Worm (Caenorhabditis elegans) whole organism, young adult: ENCODE results near the gene set-19.

ENCODE experiments used
- B0035.1 ChIP-seq: sonication (generic microtip); optimal IDR thresholded peaks from 2 replicates; lab custom pipeline; 2016; ENCODE audit warnings: missing genetic modification characterization, mild to moderate bottlenecking, missing compliant biosample characterization, missing genotype, missing genetic modification reagents
- B0261.1 ChIP-seq: sonication (generic microtip); optimal IDR thresholded peaks from 2 replicates; lab custom pipeline; 2016; ENCODE audit warnings: mild to moderate bottlenecking, missing genetic modification characterization, moderate library complexity, missing compliant biosample characterization
- B0336.3 ChIP-seq: fragments of 200-800 bp; sonication (Bioruptor generic); IDR thresholded peaks from 2 replicates; pipeline ENCODE4 v1.3.6; 2022; ENCODE audit warnings: missing genetic modification characterization, missing compliant biosample characterization
- F10E7.11 ChIP-seq: sonication (generic microtip); optimal IDR thresholded peaks from 2 replicates; lab custom pipeline; 2017; ENCODE audit warnings: mild to moderate bottlenecking, missing genetic modification characterization, moderate library complexity, missing compliant biosample characterization
- F23B12.7 ChIP-seq: sonication (generic microtip); optimal IDR thresholded peaks from 2 replicates; lab custom pipeline; 2017; ENCODE audit warnings: missing genetic modification characterization, mild to moderate bottlenecking, missing compliant biosample characterization, antibody characterized with exemption, moderate library complexity; ENCODE audit not compliant: insufficient read depth
- F52B5.7 ChIP-seq: sonication (generic microtip); optimal IDR thresholded peaks from 2 replicates; lab custom pipeline; 2016; ENCODE audit warnings: mild to moderate bottlenecking, missing genetic modification characterization, missing compliant biosample characterization
- K11D2.4 ChIP-seq: fragments of 200-800 bp; sonication (Bioruptor generic); IDR thresholded peaks from 2 replicates; pipeline ENCODE4 v1.3.6; 2022; ENCODE audit warnings: missing genetic modification reagents, missing genetic modification characterization, missing compliant biosample characterization
- K12H6.12 ChIP-seq: fragments of 200-800 bp; sonication (Bioruptor generic); optimal IDR thresholded peaks from 2 replicates; lab custom pipeline; 2018; ENCODE audit warnings: mild to moderate bottlenecking, missing genetic modification characterization, missing compliant biosample characterization
- akir-1 ChIP-seq: fragments of 200-800 bp; sonication (Bioruptor generic); optimal IDR thresholded peaks from 2 replicates; lab custom pipeline; 2018; ENCODE audit warnings: mild to moderate bottlenecking, missing genetic modification characterization, moderate library complexity, missing compliant biosample characterization
- ama-1 ChIP-seq, 3 experiments: fragments of 150-350 bp in 1 of 3; sonication (generic microtip) in 2 of 3; optimal IDR thresholded peaks; 2 replicates each; lab custom pipeline; 2014 to 2018; ENCODE audit warnings: missing biosample characterization in 2 of 3, missing genetic modification characterization in 2 of 3, missing genetic modification reagents in 2 of 3
- aptf-3 ChIP-seq: fragments of 200-800 bp; sonication (Bioruptor generic); IDR thresholded peaks from 2 replicates; pipeline ENCODE4 v1.3.6; 2022; ENCODE audit warnings: missing genetic modification characterization, missing compliant biosample characterization
- atf-7 ChIP-seq: sonication (generic microtip); optimal IDR thresholded peaks from 2 replicates; lab custom pipeline; 2017; ENCODE audit warnings: mild to moderate bottlenecking, missing genetic modification characterization, missing compliant biosample characterization
- ccch-3 ChIP-seq: fragments of 200-800 bp; sonication (Bioruptor generic); optimal IDR thresholded peaks from 2 replicates; lab custom pipeline; 2018; ENCODE audit warnings: mild to moderate bottlenecking, missing genetic modification characterization, missing compliant biosample characterization
- ceh-27 ChIP-seq: fragments of 200-800 bp; sonication (Bioruptor generic); optimal IDR thresholded peaks from 2 replicates; lab custom pipeline; 2018; ENCODE audit warnings: mild to moderate bottlenecking, missing genetic modification characterization, moderate library complexity, missing compliant biosample characterization
- die-1 ChIP-seq: sonication (generic microtip); optimal IDR thresholded peaks from 2 replicates; lab custom pipeline; 2016; ENCODE audit warnings: missing genotype, mild to moderate bottlenecking, missing genetic modification characterization, missing compliant biosample characterization
- dox-1 ChIP-seq: fragments of 200-800 bp; sonication (Bioruptor generic); IDR thresholded peaks from 2 replicates; pipeline ENCODE4 v1.3.6; 2022; ENCODE audit warnings: missing genetic modification reagents, missing genetic modification characterization, missing compliant biosample characterization
- dpff-1 ChIP-seq: sonication (generic microtip); optimal IDR thresholded peaks from 2 replicates; lab custom pipeline; 2017; ENCODE audit warnings: mild to moderate bottlenecking, missing genetic modification characterization, missing compliant biosample characterization
- hmg-1.2 ChIP-seq: fragments of 200-800 bp; sonication (Bioruptor generic); IDR thresholded peaks from 2 replicates; pipeline ENCODE4 v1.3.6; 2022; ENCODE audit warnings: missing genetic modification reagents, missing genetic modification characterization, missing compliant biosample characterization
- hsf-1 ChIP-seq: fragments of 200-800 bp; sonication (Bioruptor generic); IDR thresholded peaks from 2 replicates; pipeline ENCODE4 v1.3.6; 2022; ENCODE audit warnings: missing genetic modification reagents, missing genetic modification characterization, missing compliant biosample characterization
- lag-1 ChIP-seq: fragments of 200-800 bp; sonication (Bioruptor generic); IDR thresholded peaks from 2 replicates; pipeline ENCODE4 v1.3.6; 2022; ENCODE audit warnings: missing genetic modification reagents, missing genetic modification characterization, missing compliant biosample characterization
- let-526 ChIP-seq: fragments of 200-800 bp; sonication (Bioruptor generic); IDR thresholded peaks from 2 replicates; pipeline ENCODE4 v1.3.6; 2022; ENCODE audit warnings: missing genetic modification reagents, missing genetic modification characterization, missing compliant biosample characterization
- let-607 ChIP-seq, 2 experiments: fragments of 200-800 bp in 1 of 2; sonication (Bioruptor generic) in 1 of 2; sonication (generic microtip) in 1 of 2; optimal IDR thresholded peaks; 2 replicates each; lab custom pipeline; 2016 to 2018; ENCODE audit warnings: mild to moderate bottlenecking in 2 of 2, missing compliant biosample characterization in 2 of 2, missing genetic modification characterization in 2 of 2, moderate library complexity in 2 of 2, missing genotype in 1 of 2
- lir-1 ChIP-seq: fragments of 200-800 bp; sonication (Bioruptor generic); conservative IDR thresholded peaks from 2 replicates; pipeline ENCODE4 v1.3.6; 2022; ENCODE audit warnings: missing genetic modification reagents, missing genetic modification characterization, missing compliant biosample characterization
- madf-10 ChIP-seq: sonication (generic microtip); optimal IDR thresholded peaks from 2 replicates; lab custom pipeline; 2016; ENCODE audit warnings: mild to moderate bottlenecking, missing genetic modification characterization, missing compliant biosample characterization
- mes-4 ChIP-seq: sonication (generic microtip); optimal IDR thresholded peaks from 2 replicates; lab custom pipeline; 2016; ENCODE audit warnings: missing genotype, missing genetic modification characterization, missing compliant biosample characterization
- mxl-1 ChIP-seq: sonication (generic microtip); optimal IDR thresholded peaks from 2 replicates; lab custom pipeline; 2016; ENCODE audit warnings: missing genetic modification characterization, missing compliant biosample characterization
- nhr-120 ChIP-seq: fragments of 200-800 bp; sonication (Bioruptor generic); IDR thresholded peaks from 2 replicates; pipeline ENCODE4 v1.3.6; 2022; ENCODE audit warnings: missing genetic modification characterization, missing compliant biosample characterization
- nhr-27 ChIP-seq: fragments of 200-800 bp; sonication (Bioruptor generic); optimal IDR thresholded peaks from 2 replicates; lab custom pipeline; 2018; ENCODE audit warnings: mild to moderate bottlenecking, missing genetic modification characterization, moderate library complexity, missing compliant biosample characterization
- nhr-80 ChIP-seq: sonication (generic microtip); optimal IDR thresholded peaks from 2 replicates; lab custom pipeline; 2016; ENCODE audit warnings: missing genetic modification characterization, missing compliant biosample characterization
- pha-4 ChIP-seq: fragments of 150-350 bp; sonication (generic microtip); optimal IDR thresholded peaks from 2 replicates; lab custom pipeline; 2014; ENCODE audit warnings: missing biosample characterization, missing genetic modification reagents, missing genetic modification characterization
- repo-1 ChIP-seq: sonication (generic microtip); optimal IDR thresholded peaks from 2 replicates; lab custom pipeline; 2017; ENCODE audit warnings: mild to moderate bottlenecking, missing genetic modification characterization, missing compliant biosample characterization
- sptf-2 ChIP-seq: fragments of 200-800 bp; sonication (Bioruptor generic); optimal IDR thresholded peaks from 2 replicates; lab custom pipeline; 2018; ENCODE audit warnings: mild to moderate bottlenecking, missing genetic modification characterization, missing compliant biosample characterization
- tbp1 ChIP-seq: fragments of 200-800 bp; sonication (Bioruptor generic); optimal IDR thresholded peaks from 2 replicates; lab custom pipeline; 2018; ENCODE audit warnings: mild to moderate bottlenecking, missing genetic modification characterization, missing compliant biosample characterization
- xnd-1 ChIP-seq: sonication (generic microtip); optimal IDR thresholded peaks from 2 replicates; lab custom pipeline; 2016; ENCODE audit warnings: missing genotype, missing genetic modification reagents, missing genetic modification characterization, missing compliant biosample characterization
- zfh-2 ChIP-seq: fragments of 200-800 bp; sonication (Bioruptor generic); conservative IDR thresholded peaks from 2 replicates; pipeline ENCODE4 v1.3.6; 2022; ENCODE audit warnings: missing genetic modification reagents, missing genetic modification characterization, missing compliant biosample characterization
- ztf-18 ChIP-seq: sonication (generic microtip); optimal IDR thresholded peaks from 2 replicates; lab custom pipeline; 2016; ENCODE audit warnings: missing genotype, mild to moderate bottlenecking, missing genetic modification characterization, missing compliant biosample characterization
- ztf-26 ChIP-seq: sonication (generic microtip); optimal IDR thresholded peaks from 2 replicates; lab custom pipeline; 2017; ENCODE audit warnings: missing genetic modification characterization, missing compliant biosample characterization
- ztf-6 ChIP-seq: fragments of 200-800 bp; sonication (Bioruptor generic); IDR thresholded peaks from 2 replicates; pipeline ENCODE4 v1.3.6; 2022; ENCODE audit warnings: missing genetic modification reagents, missing genetic modification characterization, missing compliant biosample characterization

The set-19 gene

ce11 chrX:5692099-5692498 is 12.1 kb upstream of the set-19 start, which contains the start of gene W01C8.1:
Gene W01C8.1 (plus strand): TSS chrX:5692399.
- TF ChIP-seq lag-1 (GFP tag; lab: Robert Waterston, UW) (no peak), madf-10 (tag; lab: Kevin White, UChicago) (no peak), K12H6.12 (tag; lab: Kevin White, UChicago) (no peak), B0261.1 (no peak), ztf-26 (tag; lab: Kevin White, UChicago) (no peak), repo-1 (tag; lab: Kevin White, UChicago) (no peak), B0035.1 (tag; lab: Kevin White, UChicago) (no peak), pha-4 (no peak), hsf-1 (GFP tag; lab: Robert Waterston, UW) (no peak), sptf-2 (GFP tag; lab: Kevin White, UChicago) (no peak), akir-1 (GFP tag; lab: Kevin White, UChicago) (no peak), xnd-1 (tag; lab: Kevin White, UChicago) (no peak), nhr-120 (GFP tag; lab: Robert Waterston, UW) (no peak), F23B12.7 (no peak), aptf-3 (no peak), let-526 (no peak), die-1 (tag; lab: Kevin White, UChicago) (no peak)

ce11 chrX:5689077-5689476 is 9.1 kb upstream of the set-19 start:
- TF ChIP-seq K11D2.4, result no peak
- no peak for TF ChIP-seq mxl-1 (tag; lab: Kevin White, UChicago)
- TF ChIP-seq atf-7 (tag; lab: Kevin White, UChicago), result no peak
- no peak for TF ChIP-seq ama-1 (optimal IDR thresholded peaks at IDR 0.05; lab: Kevin White, UChicago)
- no peak for TF ChIP-seq ama-1 (GFP tag; optimal IDR thresholded peaks at IDR 0.05; lab: Kevin White, UChicago)
- TF ChIP-seq let-607 (tag; optimal IDR thresholded peaks at IDR 0.05; lab: Kevin White, UChicago), result no peak
- no peak for TF ChIP-seq ztf-6 (GFP tag; lab: Robert Waterston, UW)
- TF ChIP-seq F10E7.11 (tag; lab: Kevin White, UChicago), result no peak
- TF ChIP-seq F23B12.7, result no peak
- TF ChIP-seq mes-4 (tag; lab: Kevin White, UChicago), result no peak

- peak; percentile 70 for TF ChIP-seq dox-1 (GFP tag; lab: Robert Waterston, UW)
- peak; percentile 44 for TF ChIP-seq nhr-80 (tag; lab: Kevin White, UChicago)
- peak; percentile 23 for TF ChIP-seq ceh-27 (GFP tag; lab: Kevin White, UChicago)
- TF ChIP-seq pha-4, result no peak
- no peak for TF ChIP-seq B0336.3 (GFP tag; lab: Robert Waterston, UW)
- TF ChIP-seq tbp1 (GFP tag; lab: Kevin White, UChicago), result no peak
- no peak for TF ChIP-seq dpff-1 (tag; lab: Kevin White, UChicago)
- 0 out of 2 replicates have a peak, but pooled peaks have one; percentile 48 for TF ChIP-seq hmg-1.2 (GFP tag; lab: Robert Waterston, UW)
- no peak for TF ChIP-seq ccch-3 (GFP tag; lab: Kevin White, UChicago)
- peak; percentile 65 for TF ChIP-seq zfh-2 (GFP tag; lab: Robert Waterston, UW)
- no peak for TF ChIP-seq nhr-27
- peak; percentile 26 for TF ChIP-seq F23B12.7
- peak; percentile 1 for TF ChIP-seq die-1 (tag; lab: Kevin White, UChicago)
- no peak for TF ChIP-seq ztf-18 (tag; lab: Kevin White, UChicago)
- no peak for TF ChIP-seq K11D2.4
- no peak for TF ChIP-seq lir-1 (GFP tag; lab: Robert Waterston, UW)
- no peak for TF ChIP-seq F52B5.7 (tag; lab: Kevin White, UChicago)
These were observed 6.0 kb upstream of the set-19 start, which contains the start of gene set-20 for ce11 chrX:5686065-5686464. Gene set-20 (minus strand): TSS chrX:5686158.
